Worm (Caenorhabditis elegans) whole organism, young adult: Measurements from ENCODE around the gene H41C03.1.

Experiments used
- B0261.1 ChIP-seq: sonication (generic microtip); optimal IDR thresholded peaks from 2 replicates; lab custom pipeline; 2016; ENCODE audit warnings: mild to moderate bottlenecking, missing genetic modification characterization, moderate library complexity, missing compliant biosample characterization
- B0336.3 ChIP-seq: fragments of 200-800 bp; sonication (Bioruptor generic); IDR thresholded peaks from 2 replicates; pipeline ENCODE4 v1.3.6; 2022; ENCODE audit warnings: missing genetic modification characterization, missing compliant biosample characterization
- C06A6.2 ChIP-seq: fragments of 200-800 bp; sonication (Bioruptor generic); conservative IDR thresholded peaks from 2 replicates; pipeline ENCODE4 v1.3.6; 2022; ENCODE audit warnings: missing genetic modification characterization, missing compliant biosample characterization
- C17E4.6 ChIP-seq: fragments of 200-800 bp; sonication (Bioruptor generic); IDR thresholded peaks from 2 replicates; pipeline ENCODE4 v1.3.6; 2022; ENCODE audit warnings: missing genetic modification reagents, missing genetic modification characterization, missing compliant biosample characterization
- F23B12.7 ChIP-seq: sonication (generic microtip); optimal IDR thresholded peaks from 2 replicates; lab custom pipeline; 2017; ENCODE audit warnings: missing genetic modification characterization, mild to moderate bottlenecking, missing compliant biosample characterization, antibody characterized with exemption, moderate library complexity; ENCODE audit not compliant: insufficient read depth
- F37B4.10 ChIP-seq: fragments of 200-800 bp; sonication (Bioruptor generic); IDR thresholded peaks from 2 replicates; pipeline ENCODE4 v1.3.6; 2022; ENCODE audit warnings: missing genetic modification characterization, missing compliant biosample characterization
- F49E8.2 ChIP-seq: sonication (generic microtip); optimal IDR thresholded peaks from 3 replicates; lab custom pipeline; 2017; ENCODE audit warnings: missing genetic modification characterization, mild to moderate bottlenecking, missing compliant biosample characterization, antibody characterized with exemption, moderate library complexity; ENCODE audit not compliant: insufficient read depth
- F52B5.7 ChIP-seq: sonication (generic microtip); optimal IDR thresholded peaks from 2 replicates; lab custom pipeline; 2016; ENCODE audit warnings: mild to moderate bottlenecking, missing genetic modification characterization, missing compliant biosample characterization
- F55B11.4 ChIP-seq: sonication (generic microtip); optimal IDR thresholded peaks from 2 replicates; lab custom pipeline; 2016; ENCODE audit warnings: missing compliant biosample characterization, missing genetic modification characterization, borderline replicate concordance; ENCODE audit not compliant: insufficient read depth
- K11D2.4 ChIP-seq: fragments of 200-800 bp; sonication (Bioruptor generic); IDR thresholded peaks from 2 replicates; pipeline ENCODE4 v1.3.6; 2022; ENCODE audit warnings: missing genetic modification reagents, missing genetic modification characterization, missing compliant biosample characterization
- T07F8.4 ChIP-seq: sonication (generic microtip); optimal IDR thresholded peaks from 2 replicates; lab custom pipeline; 2016; ENCODE audit warnings: mild to moderate bottlenecking, missing genetic modification characterization, moderate library complexity, missing compliant biosample characterization
- Y53F4B.3 ChIP-seq: fragments of 200-800 bp; sonication (Bioruptor generic); IDR thresholded peaks from 2 replicates; pipeline ENCODE4 v1.3.6; 2022; ENCODE audit warnings: missing genetic modification reagents, missing genetic modification characterization, missing compliant biosample characterization
- Y53G8AR.9 ChIP-seq: fragments of 200-800 bp; sonication (Bioruptor generic); conservative IDR thresholded peaks from 2 replicates; pipeline ENCODE4 v1.3.6; 2022; ENCODE audit warnings: missing genetic modification reagents, missing genetic modification characterization, missing compliant biosample characterization
- Y67H2A.10 ChIP-seq: fragments of 200-800 bp; sonication (Bioruptor generic); conservative IDR thresholded peaks from 2 replicates; pipeline ENCODE4 v1.3.6; 2022; ENCODE audit warnings: missing genetic modification reagents, missing genetic modification characterization, missing compliant biosample characterization
- ZK185.1 ChIP-seq: sonication (generic microtip); optimal IDR thresholded peaks from 2 replicates; lab custom pipeline; 2016; ENCODE audit warnings: mild to moderate bottlenecking, missing genetic modification characterization, missing compliant biosample characterization; ENCODE audit not compliant: poor library complexity, severe bottlenecking
- aptf-3 ChIP-seq: fragments of 200-800 bp; sonication (Bioruptor generic); IDR thresholded peaks from 2 replicates; pipeline ENCODE4 v1.3.6; 2022; ENCODE audit warnings: missing genetic modification characterization, missing compliant biosample characterization
- attf-3 ChIP-seq: fragments of 200-800 bp; sonication (Bioruptor generic); conservative IDR thresholded peaks from 2 replicates; pipeline ENCODE4 v1.3.6; 2022; ENCODE audit warnings: missing genetic modification reagents, missing genetic modification characterization, missing compliant biosample characterization
- bed-2 ChIP-seq: fragments of 200-800 bp; sonication (Bioruptor generic); IDR thresholded peaks from 2 replicates; pipeline ENCODE4 v1.3.6; 2022; ENCODE audit warnings: missing genetic modification reagents, missing genetic modification characterization, missing compliant biosample characterization
- ceh-40 ChIP-seq: fragments of 200-800 bp; sonication (Bioruptor generic); IDR thresholded peaks from 2 replicates; pipeline ENCODE4 v1.3.6; 2022; ENCODE audit warnings: missing genetic modification characterization, missing compliant biosample characterization
- ceh-58 ChIP-seq: fragments of 200-800 bp; sonication (Bioruptor generic); IDR thresholded peaks from 2 replicates; pipeline ENCODE4 v1.3.6; 2022; ENCODE audit warnings: missing genetic modification characterization, missing compliant biosample characterization
- dox-1 ChIP-seq: fragments of 200-800 bp; sonication (Bioruptor generic); IDR thresholded peaks from 2 replicates; pipeline ENCODE4 v1.3.6; 2022; ENCODE audit warnings: missing genetic modification reagents, missing genetic modification characterization, missing compliant biosample characterization
- dpff-1 ChIP-seq: sonication (generic microtip); optimal IDR thresholded peaks from 2 replicates; lab custom pipeline; 2017; ENCODE audit warnings: mild to moderate bottlenecking, missing genetic modification characterization, missing compliant biosample characterization
- egrh-3 ChIP-seq: fragments of 200-800 bp; sonication (Bioruptor generic); IDR thresholded peaks from 2 replicates; pipeline ENCODE4 v1.3.6; 2022; ENCODE audit warnings: missing genetic modification reagents, missing genetic modification characterization, missing compliant biosample characterization
- ekl-4 ChIP-seq: fragments of 200-800 bp; sonication (Bioruptor generic); IDR thresholded peaks from 2 replicates; pipeline ENCODE4 v1.3.6; 2022; ENCODE audit warnings: missing genetic modification reagents, missing genetic modification characterization, missing compliant biosample characterization
- him-1 ChIP-seq: sonication (generic microtip); optimal IDR thresholded peaks from 2 replicates; lab custom pipeline; 2016; ENCODE audit warnings: missing genotype, missing genetic modification reagents, missing genetic modification characterization, missing compliant biosample characterization
- hmg-20 ChIP-seq: fragments of 200-800 bp; sonication (Bioruptor generic); IDR thresholded peaks from 2 replicates; pipeline ENCODE4 v1.3.6; 2022; ENCODE audit warnings: missing genetic modification reagents, missing genetic modification characterization, missing compliant biosample characterization
- hrde-1 ChIP-seq: sonication (generic microtip); optimal IDR thresholded peaks from 2 replicates; lab custom pipeline; 2016; ENCODE audit warnings: missing genetic modification characterization, mild to moderate bottlenecking, missing compliant biosample characterization, moderate library complexity, missing genotype, missing genetic modification reagents, borderline replicate concordance
- lin-35 ChIP-seq, 3 experiments: fragments of 150-350 bp in 2 of 3; sonication (generic microtip) in 1 of 3; optimal IDR thresholded peaks; 2 replicates each; lab custom pipeline; 2014 to 2018; ENCODE audit warnings: missing biosample characterization in 3 of 3, missing genetic modification characterization in 3 of 3, missing genetic modification reagents in 3 of 3
- lin-54 ChIP-seq: fragments of 200-800 bp; sonication (Bioruptor generic); optimal IDR thresholded peaks from 2 replicates; lab custom pipeline; 2018; ENCODE audit warnings: mild to moderate bottlenecking, missing genetic modification characterization, missing compliant biosample characterization
- lir-1 ChIP-seq: fragments of 200-800 bp; sonication (Bioruptor generic); conservative IDR thresholded peaks from 2 replicates; pipeline ENCODE4 v1.3.6; 2022; ENCODE audit warnings: missing genetic modification reagents, missing genetic modification characterization, missing compliant biosample characterization
- lsy-27 ChIP-seq: sonication (generic microtip); optimal IDR thresholded peaks from 2 replicates; lab custom pipeline; 2017; ENCODE audit warnings: missing genetic modification characterization, mild to moderate bottlenecking, missing compliant biosample characterization, antibody characterized with exemption, missing genotype, borderline replicate concordance; ENCODE audit not compliant: insufficient read depth
- mes-4 ChIP-seq: sonication (generic microtip); optimal IDR thresholded peaks from 2 replicates; lab custom pipeline; 2016; ENCODE audit warnings: missing genotype, missing genetic modification characterization, missing compliant biosample characterization
- pha-4 ChIP-seq: fragments of 150-350 bp; sonication (generic microtip); optimal IDR thresholded peaks from 2 replicates; lab custom pipeline; 2014; ENCODE audit warnings: missing biosample characterization, missing genetic modification reagents, missing genetic modification characterization
- rcor-1 ChIP-seq: fragments of 200-800 bp; sonication (Bioruptor generic); IDR thresholded peaks from 2 replicates; pipeline ENCODE4 v1.3.6; 2022; ENCODE audit warnings: missing genetic modification reagents, missing genetic modification characterization, missing compliant biosample characterization
- repo-1 ChIP-seq: sonication (generic microtip); optimal IDR thresholded peaks from 2 replicates; lab custom pipeline; 2017; ENCODE audit warnings: mild to moderate bottlenecking, missing genetic modification characterization, missing compliant biosample characterization
- rpc-1 ChIP-seq, 2 experiments: fragments of 150-350 bp in 1 of 2; sonication (generic microtip) in 1 of 2; optimal IDR thresholded peaks; 2 replicates each; lab custom pipeline; 2014 to 2018; ENCODE audit warnings: missing biosample characterization in 1 of 2, missing genetic modification characterization in 1 of 2, missing genetic modification reagents in 1 of 2, missing genotype in 1 of 2
- sdz-38 ChIP-seq: sonication (generic microtip); optimal IDR thresholded peaks from 2 replicates; lab custom pipeline; 2016; ENCODE audit warnings: missing genotype, missing genetic modification characterization, missing compliant biosample characterization
- zfh-2 ChIP-seq: fragments of 200-800 bp; sonication (Bioruptor generic); conservative IDR thresholded peaks from 2 replicates; pipeline ENCODE4 v1.3.6; 2022; ENCODE audit warnings: missing genetic modification reagents, missing genetic modification characterization, missing compliant biosample characterization
- zim-3 ChIP-seq: sonication (generic microtip); optimal IDR thresholded peaks from 2 replicates; lab custom pipeline; 2017; ENCODE audit warnings: mild to moderate bottlenecking, missing genetic modification characterization, moderate library complexity, missing compliant biosample characterization
- ztf-18 ChIP-seq: sonication (generic microtip); optimal IDR thresholded peaks from 2 replicates; lab custom pipeline; 2016; ENCODE audit warnings: missing genotype, mild to moderate bottlenecking, missing genetic modification characterization, missing compliant biosample characterization
- ztf-25 ChIP-seq: fragments of 200-800 bp; sonication (Bioruptor generic); IDR thresholded peaks from 2 replicates; pipeline ENCODE4 v1.3.6; 2022; ENCODE audit warnings: missing genetic modification reagents, missing genetic modification characterization, missing compliant biosample characterization
- ztf-6 ChIP-seq: fragments of 200-800 bp; sonication (Bioruptor generic); IDR thresholded peaks from 2 replicates; pipeline ENCODE4 v1.3.6; 2022; ENCODE audit warnings: missing genetic modification reagents, missing genetic modification characterization, missing compliant biosample characterization

The H41C03.1 gene

ce11 chrII:5844694-5845129 is 9.5 kb upstream of the H41C03.1 start (continued):
- TF ChIP-seq pha-4 (tag; lab: Kevin White, UChicago) (peak; percentile 99), him-1 (tag; lab: Kevin White, UChicago) (peak; percentile 100), B0261.1 (tag; lab: Kevin White, UChicago) (peak; percentile 58), ceh-58 (GFP tag; lab: Robert Waterston, UW) (peak; percentile 61; the same call in 1 of the 2 replicates), K11D2.4 (peak; percentile 98), F55B11.4 (tag; lab: Kevin White, UChicago) (no peak), Y53F4B.3 (GFP tag; lab: Robert Waterston, UW) (peak; percentile 81), attf-3 (GFP tag; lab: Robert Waterston, UW) (peak; percentile 84), F23B12.7 (tag; lab: Kevin White, UChicago) (peak; percentile 98), Y67H2A.10 (peak; percentile 90), ztf-18 (peak; percentile 88), lir-1 (GFP tag; lab: Robert Waterston, UW) (peak; percentile 94), ZK185.1 (tag; lab: Kevin White, UChicago) (peak; percentile 98), rpc-1 (optimal IDR thresholded peaks at IDR 0.05; lab: Kevin White, UChicago) (peak; percentile 21), rpc-1 (tag; optimal IDR thresholded peaks at IDR 0.05; lab: Kevin White, UChicago) (peak; percentile 29), bed-2 (GFP tag; lab: Robert Waterston, UW) (peak; percentile 94), B0336.3 (GFP tag; lab: Robert Waterston, UW) (peak; percentile 100), C06A6.2 (GFP tag; lab: Robert Waterston, UW) (peak; percentile 99), zfh-2 (GFP tag; lab: Robert Waterston, UW) (peak; percentile 97), rcor-1 (peak; percentile 99), mes-4 (tag; lab: Kevin White, UChicago) (peak; percentile 77), C17E4.6 (GFP tag; lab: Robert Waterston, UW) (peak; percentile 99), zim-3 (peak; percentile 95), ztf-25 (GFP tag; lab: Robert Waterston, UW) (peak; percentile 80), F52B5.7 (tag; lab: Kevin White, UChicago) (peak; percentile 98), sdz-38 (tag; lab: Kevin White, UChicago) (peak; percentile 59), repo-1 (tag; lab: Kevin White, UChicago) (peak; percentile 100), lin-54 (peak; percentile 96), hrde-1 (peak; percentile 94), hmg-20 (GFP tag; lab: Robert Waterston, UW) (peak; percentile 97), ekl-4 (GFP tag; lab: Robert Waterston, UW) (peak; percentile 99)

ce11 chrII:5845441-5845840 is 8.8 kb upstream of the H41C03.1 start, which contains the start of the genes ZK1248.17 and H41C03.3:
Gene ZK1248.17, minus strand, starts transcription at chrII:5845541.
Gene H41C03.3, plus strand, starts transcription at chrII:5845777.
- TF ChIP-seq Y53G8AR.9 (GFP tag; lab: Robert Waterston, UW), result no peak
- no peak for TF ChIP-seq lsy-27
- TF ChIP-seq F49E8.2 (tag; lab: Kevin White, UChicago), result no peak
- TF ChIP-seq dpff-1, result no peak
- no peak for TF ChIP-seq ztf-6 (GFP tag; lab: Robert Waterston, UW)
- TF ChIP-seq lin-35 (GFP tag; optimal IDR thresholded peaks at IDR 0.05; lab: Kevin White, UChicago), result no peak
- no peak for TF ChIP-seq T07F8.4
- TF ChIP-seq ceh-58 (GFP tag; lab: Robert Waterston, UW), result no peak
- TF ChIP-seq ceh-40 (GFP tag; lab: Robert Waterston, UW), result no peak
- TF ChIP-seq egrh-3 (GFP tag; lab: Robert Waterston, UW), result no peak
- TF ChIP-seq sdz-38 (tag; lab: Kevin White, UChicago), result no peak
- no peak for TF ChIP-seq dox-1 (GFP tag; lab: Robert Waterston, UW)
- no peak for TF ChIP-seq aptf-3 (GFP tag; lab: Robert Waterston, UW)
- no peak for TF ChIP-seq pha-4 (tag; lab: Kevin White, UChicago)
- no peak for TF ChIP-seq F37B4.10 (GFP tag; lab: Robert Waterston, UW)
